Worm (Caenorhabditis elegans) whole organism, mixed stage, embryonic: ENCODE data around the gene twk-3.

Source experiments
- M03D4.4 ChIP-seq: sonication (generic microtip); optimal IDR thresholded peaks from 2 replicates; lab custom pipeline; 2017; ENCODE audit warnings: mild to moderate bottlenecking, missing genetic modification characterization, missing compliant biosample characterization
- bed-3 ChIP-seq: fragments of 200-800 bp; sonication (Bioruptor generic); optimal IDR thresholded peaks from 3 replicates; lab custom pipeline; 2018; ENCODE audit warnings: mild to moderate bottlenecking, missing genetic modification characterization, moderate library complexity, missing compliant biosample characterization
- blmp-1 ChIP-seq: fragments of 150-350 bp; optimal IDR thresholded peaks from 2 replicates; lab custom pipeline; 2014; ENCODE audit warnings: missing biosample characterization, missing genetic modification characterization
- ceh-39 ChIP-seq: fragments of 150-350 bp; optimal IDR thresholded peaks from 2 replicates; lab custom pipeline; 2014; ENCODE audit warnings: missing biosample characterization, missing genetic modification characterization
- ceh-43 ChIP-seq: fragments of 200-800 bp; sonication (Bioruptor generic); optimal IDR thresholded peaks from 2 replicates; lab custom pipeline; 2018; ENCODE audit warnings: mild to moderate bottlenecking, missing genetic modification characterization, moderate library complexity, missing compliant biosample characterization
- ceh-83 ChIP-seq: fragments of 200-800 bp; sonication (Bioruptor generic); optimal IDR thresholded peaks from 2 replicates; lab custom pipeline; 2018; ENCODE audit warnings: mild to moderate bottlenecking, missing genetic modification characterization, missing compliant biosample characterization
- ces-1 ChIP-seq: fragments of 150-350 bp; optimal IDR thresholded peaks from 2 replicates; lab custom pipeline; 2014; ENCODE audit warnings: missing biosample characterization, missing genetic modification reagents, missing genetic modification characterization
- drap-1 ChIP-seq: fragments of 200-800 bp; sonication (Bioruptor generic); optimal IDR thresholded peaks from 3 replicates; lab custom pipeline; 2018; ENCODE audit warnings: mild to moderate bottlenecking, missing genetic modification characterization, missing compliant biosample characterization
- elt-1 ChIP-seq: sonication (generic microtip); optimal IDR thresholded peaks from 2 replicates; lab custom pipeline; 2017; ENCODE audit warnings: missing genetic modification characterization, mild to moderate bottlenecking, missing compliant biosample characterization, antibody characterized with exemption, moderate library complexity, borderline replicate concordance; ENCODE audit not compliant: insufficient read depth
- elt-3 ChIP-seq: fragments of 150-350 bp; optimal IDR thresholded peaks from 2 replicates; lab custom pipeline; 2014; ENCODE audit warnings: missing biosample characterization, missing genetic modification characterization
- flh-1 ChIP-seq: fragments of 200-800 bp; sonication (Bioruptor generic); optimal IDR thresholded peaks from 2 replicates; lab custom pipeline; 2018; ENCODE audit warnings: mild to moderate bottlenecking, missing genetic modification characterization, moderate library complexity, missing compliant biosample characterization
- ham-2 ChIP-seq: fragments of 200-800 bp; sonication (Bioruptor generic); optimal IDR thresholded peaks from 2 replicates; lab custom pipeline; 2018; ENCODE audit warnings: mild to moderate bottlenecking, missing genetic modification characterization, missing compliant biosample characterization
- lin-13 ChIP-seq: fragments of 150-350 bp; optimal IDR thresholded peaks from 2 replicates; lab custom pipeline; 2014; ENCODE audit warnings: missing biosample characterization, missing genetic modification characterization
- lin-32 ChIP-seq: fragments of 200-800 bp; sonication (Bioruptor generic); optimal IDR thresholded peaks from 2 replicates; lab custom pipeline; 2018; ENCODE audit warnings: mild to moderate bottlenecking, missing genetic modification characterization, missing compliant biosample characterization
- lsy-2 ChIP-seq: fragments of 150-350 bp; optimal IDR thresholded peaks from 2 replicates; lab custom pipeline; 2014; ENCODE audit warnings: missing biosample characterization, missing genetic modification characterization
- mab-5 ChIP-seq: fragments of 150-350 bp; optimal IDR thresholded peaks from 2 replicates; lab custom pipeline; 2014; ENCODE audit warnings: missing biosample characterization, missing genetic modification characterization
- mep-1 ChIP-seq: fragments of 150-350 bp; optimal IDR thresholded peaks from 2 replicates; lab custom pipeline; 2017; ENCODE audit warnings: missing biosample characterization, missing genetic modification reagents, missing genetic modification characterization, inconsistent platforms
- mls-2 ChIP-seq: sonication (generic microtip); optimal IDR thresholded peaks from 2 replicates; lab custom pipeline; 2016; ENCODE audit warnings: mild to moderate bottlenecking, missing genetic modification characterization, moderate library complexity, missing compliant biosample characterization
- nhr-12 ChIP-seq: fragments of 150-350 bp; optimal IDR thresholded peaks from 2 replicates; lab custom pipeline; 2014; ENCODE audit warnings: missing biosample characterization, missing genetic modification characterization
- nhr-2 ChIP-seq: fragments of 150-350 bp; optimal IDR thresholded peaks from 2 replicates; lab custom pipeline; 2014; ENCODE audit warnings: missing biosample characterization, missing genetic modification characterization
- nhr-237 ChIP-seq: fragments of 150-350 bp; optimal IDR thresholded peaks from 2 replicates; lab custom pipeline; 2014; ENCODE audit warnings: missing biosample characterization, missing genetic modification characterization
- nhr-28 ChIP-seq: fragments of 150-350 bp; optimal IDR thresholded peaks from 2 replicates; lab custom pipeline; 2014; ENCODE audit warnings: missing biosample characterization, missing genetic modification characterization
- nhr-76 ChIP-seq: sonication (generic microtip); optimal IDR thresholded peaks from 2 replicates; lab custom pipeline; 2017; ENCODE audit warnings: missing biosample characterization, missing genetic modification characterization
- pha-4 ChIP-seq: fragments of 150-350 bp; optimal IDR thresholded peaks from 2 replicates; lab custom pipeline; 2018; ENCODE audit warnings: missing biosample characterization, missing genetic modification reagents, missing genetic modification characterization
- sem-2 ChIP-seq: fragments of 200-800 bp; sonication (Bioruptor generic); optimal IDR thresholded peaks from 2 replicates; lab custom pipeline; 2018; ENCODE audit warnings: mild to moderate bottlenecking, missing genetic modification characterization, missing compliant biosample characterization
- snpc-4 ChIP-seq: fragments of 150-350 bp; optimal IDR thresholded peaks from 2 replicates; lab custom pipeline; 2014; ENCODE audit warnings: missing biosample characterization, missing genetic modification characterization
- sptf-1 ChIP-seq: sonication (generic microtip); optimal IDR thresholded peaks from 2 replicates; lab custom pipeline; 2017; ENCODE audit warnings: mild to moderate bottlenecking, missing genetic modification characterization, moderate library complexity, missing compliant biosample characterization
- tbx-8 ChIP-seq: fragments of 200-800 bp; sonication (Bioruptor generic); optimal IDR thresholded peaks from 2 replicates; lab custom pipeline; 2018; ENCODE audit warnings: mild to moderate bottlenecking, missing genetic modification characterization, moderate library complexity, missing compliant biosample characterization
- unc-120 ChIP-seq: sonication (generic microtip); optimal IDR thresholded peaks from 2 replicates; lab custom pipeline; 2017; ENCODE audit warnings: missing genetic modification characterization, missing compliant biosample characterization; ENCODE audit not compliant: poor library complexity, severe bottlenecking
- unc-39 ChIP-seq: fragments of 150-350 bp; optimal IDR thresholded peaks from 2 replicates; lab custom pipeline; 2014; ENCODE audit warnings: missing biosample characterization, missing genetic modification characterization
- unc-62 ChIP-seq: fragments of 150-350 bp; optimal IDR thresholded peaks from 2 replicates; lab custom pipeline; 2014; ENCODE audit warnings: missing biosample characterization, missing genetic modification reagents, missing genetic modification characterization
- zip-8 ChIP-seq: fragments of 150-350 bp; optimal IDR thresholded peaks from 2 replicates; lab custom pipeline; 2014; ENCODE audit warnings: missing biosample characterization, missing genetic modification characterization
- ztf-11 ChIP-seq: fragments of 150-350 bp; optimal IDR thresholded peaks from 2 replicates; lab custom pipeline; 2014; ENCODE audit warnings: missing biosample characterization, missing genetic modification characterization

twk-3 gene

ce11 chrII:8223945-8224344 lies 11.4 kb upstream of the twk-3 start:
- no peak for TF ChIP-seq unc-62 (GFP tag; lab: Kevin White, UChicago)

- no peak for TF ChIP-seq sem-2 (GFP tag; lab: Kevin White, UChicago)
- TF ChIP-seq nhr-28: no peak
- peak; percentile 28 for TF ChIP-seq ham-2
- no peak for TF ChIP-seq drap-1
- no peak for TF ChIP-seq M03D4.4 (tag; lab: Kevin White, UChicago)
- no peak for TF ChIP-seq zip-8 (tag; lab: Kevin White, UChicago)
- TF ChIP-seq elt-3 (tag; lab: Kevin White, UChicago): no peak
- no peak for TF ChIP-seq flh-1
- no peak for TF ChIP-seq mab-5
- TF ChIP-seq mep-1 (tag; lab: Kevin White, UChicago): no peak
- TF ChIP-seq unc-39 (tag; lab: Kevin White, UChicago): no peak
- no peak for TF ChIP-seq nhr-76 (tag; lab: Kevin White, UChicago)
- no peak for TF ChIP-seq nhr-237
- no peak for TF ChIP-seq elt-1 (tag; lab: Kevin White, UChicago)
- TF ChIP-seq pha-4 (tag; lab: Kevin White, UChicago): no peak
- TF ChIP-seq bed-3 (GFP tag; lab: Kevin White, UChicago): no peak
- TF ChIP-seq nhr-12 (tag; lab: Kevin White, UChicago): no peak
- TF ChIP-seq ceh-43: peak; percentile 60
- TF ChIP-seq unc-62 (GFP tag; lab: Kevin White, UChicago): no peak
- no peak for TF ChIP-seq ztf-11 (tag; lab: Kevin White, UChicago)
- no peak for TF ChIP-seq lsy-2 (tag; lab: Kevin White, UChicago)
- no peak for TF ChIP-seq blmp-1
- TF ChIP-seq ceh-83 (GFP tag; lab: Kevin White, UChicago): no peak
- no peak for TF ChIP-seq tbx-8
- TF ChIP-seq mls-2 (tag; lab: Kevin White, UChicago): peak; percentile 19
- TF ChIP-seq snpc-4 (tag; lab: Kevin White, UChicago): no peak
These were observed 10.8 kb upstream of the twk-3 start for ce11 chrII:8223422-8223821.

ce11 chrII:8222309-8223065 lies 9.9 kb upstream of the twk-3 start, which contains the start of gene dab-1:
Gene dab-1 (plus strand): TSS chrII:8222386.
- TF ChIP-seq nhr-12 (tag; lab: Kevin White, UChicago) (no peak), mep-1 (tag; lab: Kevin White, UChicago) (peak; percentile 38), nhr-2 (tag; lab: Kevin White, UChicago) (peak; percentile 42), nhr-237 (peak; percentile 18), tbx-8 (no peak), drap-1 (peak; percentile 8), ceh-39 (tag; lab: Kevin White, UChicago) (peak; percentile 62), sem-2 (GFP tag; lab: Kevin White, UChicago) (peak; percentile 45), lin-13 (no peak), ham-2 (peak; percentile 41), sptf-1 (peak; percentile 49)
- TF ChIP-seq, all 35 proteins: peak for 8

ce11 chrII:8220267-8220666 lies 7.7 kb upstream of the twk-3 start:
- no peak for TF ChIP-seq nhr-28
- TF ChIP-seq lin-32: no peak
- TF ChIP-seq mls-2 (tag; lab: Kevin White, UChicago): no peak
- no peak for TF ChIP-seq ces-1 (GFP tag; lab: Kevin White, UChicago)
- TF ChIP-seq nhr-237: no peak
- no peak for TF ChIP-seq ceh-39 (tag; lab: Kevin White, UChicago)
- TF ChIP-seq lin-13: no peak
- TF ChIP-seq blmp-1: no peak
- no peak for TF ChIP-seq pha-4 (tag; lab: Kevin White, UChicago)
- no peak for TF ChIP-seq nhr-2 (tag; lab: Kevin White, UChicago)
- no peak for TF ChIP-seq ham-2
- TF ChIP-seq drap-1: no peak
- no peak for TF ChIP-seq elt-1 (tag; lab: Kevin White, UChicago)
- TF ChIP-seq unc-120: no peak
- no peak for TF ChIP-seq unc-39 (tag; lab: Kevin White, UChicago)
- no peak for TF ChIP-seq zip-8 (tag; lab: Kevin White, UChicago)
- TF ChIP-seq snpc-4 (tag; lab: Kevin White, UChicago): no peak
- TF ChIP-seq nhr-76 (tag; lab: Kevin White, UChicago): no peak
- TF ChIP-seq mab-5: no peak
- no peak for TF ChIP-seq tbx-8
